Worm (Caenorhabditis elegans): ENCODE results near the gene ZK105.8.
"Not testable (repeated sequence)": the region's sequence is repeated elsewhere in the genome, so short reads cannot be mapped to it uniquely, and the experiment has no call there.

ce11 chrV:7703536-7703935, 20.8 kb upstream of the ZK105.8 start, which contains the start of gene srsx-40:
- TF ChIP-seq unc-62 (GFP tag; optimal IDR thresholded peaks at IDR 0.05); B0336.3 (GFP tag; IDR thresholded peaks at IDR 0.05); let-607 (tag; optimal IDR thresholded peaks at IDR 0.05); ets-4 (GFP tag; optimal IDR thresholded peaks at IDR 0.05); snpc-4 (GFP tag; optimal IDR thresholded peaks at IDR 0.05); snpc-4 (tag; optimal IDR thresholded peaks at IDR 0.05); lag-1 (GFP tag; IDR thresholded peaks at IDR 0.05); die-1 (tag; optimal IDR thresholded peaks at IDR 0.05); aptf-3 (GFP tag; IDR thresholded peaks at IDR 0.05); bed-2 (GFP tag; IDR thresholded peaks at IDR 0.05); rcor-1 (GFP tag; IDR thresholded peaks at IDR 0.05); rec-8 (tag; optimal IDR thresholded peaks at IDR 0.05): not testable (repeated sequence)
